Worm (Caenorhabditis elegans) whole organism, young adult: Measurements from ENCODE around the gene C36A4.11.

Experiments
- D2030.7 ChIP-seq: fragments of 200-800 bp; sonication (Bioruptor generic); IDR thresholded peaks from 2 replicates; pipeline ENCODE4 v1.3.6; 2022; ENCODE audit warnings: missing genetic modification reagents, missing genetic modification characterization, missing compliant biosample characterization
- F22D6.2 ChIP-seq: sonication (generic microtip); optimal IDR thresholded peaks from 2 replicates; lab custom pipeline; 2016; ENCODE audit warnings: mild to moderate bottlenecking, missing genetic modification characterization, missing compliant biosample characterization
- F52B5.7 ChIP-seq: sonication (generic microtip); optimal IDR thresholded peaks from 2 replicates; lab custom pipeline; 2016; ENCODE audit warnings: mild to moderate bottlenecking, missing genetic modification characterization, missing compliant biosample characterization
- bed-2 ChIP-seq: fragments of 200-800 bp; sonication (Bioruptor generic); IDR thresholded peaks from 2 replicates; pipeline ENCODE4 v1.3.6; 2022; ENCODE audit warnings: missing genetic modification reagents, missing genetic modification characterization, missing compliant biosample characterization
- chd-7 ChIP-seq: sonication (generic microtip); optimal IDR thresholded peaks from 2 replicates; lab custom pipeline; 2016; ENCODE audit warnings: mild to moderate bottlenecking, missing genetic modification characterization, moderate library complexity, missing compliant biosample characterization
- egl-18 ChIP-seq: fragments of 200-800 bp; sonication (Bioruptor generic); IDR thresholded peaks from 2 replicates; pipeline ENCODE4 v1.3.6; 2022; ENCODE audit warnings: missing genetic modification reagents, missing genetic modification characterization, missing compliant biosample characterization
- sdz-38 ChIP-seq: sonication (generic microtip); optimal IDR thresholded peaks from 2 replicates; lab custom pipeline; 2016; ENCODE audit warnings: missing genotype, missing genetic modification characterization, missing compliant biosample characterization
- snpc-3.4 ChIP-seq: sonication (generic microtip); optimal IDR thresholded peaks from 2 replicates; lab custom pipeline; 2017; ENCODE audit warnings: missing genetic modification characterization, mild to moderate bottlenecking, missing compliant biosample characterization, antibody characterized with exemption, moderate library complexity, missing genotype, missing genetic modification reagents
- unc-62 ChIP-seq: fragments of 150-350 bp; optimal IDR thresholded peaks from 2 replicates; lab custom pipeline; 2014; ENCODE audit warnings: missing biosample characterization, missing genetic modification reagents, missing genetic modification characterization
- ztf-18 ChIP-seq: sonication (generic microtip); optimal IDR thresholded peaks from 2 replicates; lab custom pipeline; 2016; ENCODE audit warnings: missing genotype, mild to moderate bottlenecking, missing genetic modification characterization, missing compliant biosample characterization

- TF ChIP-seq chd-7 (tag; lab: Kevin White, UChicago), result no peak
- no peak for TF ChIP-seq unc-62 (GFP tag; lab: Kevin White, UChicago)
- no peak for TF ChIP-seq F52B5.7 (tag; lab: Kevin White, UChicago)
- TF ChIP-seq D2030.7 (GFP tag; lab: Robert Waterston, UW), result no peak
- no peak for TF ChIP-seq bed-2 (GFP tag; lab: Robert Waterston, UW)
- TF ChIP-seq F22D6.2 (tag; lab: Kevin White, UChicago), result no peak
- no peak for TF ChIP-seq egl-18 (GFP tag; lab: Robert Waterston, UW)
- TF ChIP-seq sdz-38 (tag; lab: Kevin White, UChicago), result no peak
- TF ChIP-seq ztf-18 (tag; lab: Kevin White, UChicago), result no peak
- TF ChIP-seq snpc-3.4 (tag; lab: Kevin White, UChicago), result no peak
These were observed 28.9 kb upstream of the C36A4.11 start for ce11 chrIII:3811375-3811924.
